Worm (Caenorhabditis elegans) whole organism, mixed stage, embryonic: ENCODE data around the gene M04B2.6.

Experiments
- ceh-83 ChIP-seq: fragments of 200-800 bp; sonication (Bioruptor generic); optimal IDR thresholded peaks from 2 replicates; lab custom pipeline; 2018; ENCODE audit warnings: mild to moderate bottlenecking, missing genetic modification characterization, missing compliant biosample characterization
- ztf-11 ChIP-seq: fragments of 150-350 bp; optimal IDR thresholded peaks from 2 replicates; lab custom pipeline; 2014; ENCODE audit warnings: missing biosample characterization, missing genetic modification characterization

- TF ChIP-seq ztf-11 = no peak
- TF ChIP-seq ceh-83 (GFP tag; lab: Kevin White, UChicago) = no peak
These were observed 19.1 kb downstream of the M04B2.6 start for ce11 chrIV:11491422-11491821.
